Worm (Caenorhabditis elegans) whole organism, young adult: Measurements from ENCODE around the gene Y42H9AR.4.
A peak's percentile ranks its signal among the peaks of the same experiment; 100 is the strongest.

Experiments
- B0336.3 ChIP-seq: fragments of 200-800 bp; sonication (Bioruptor generic); IDR thresholded peaks from 2 replicates; pipeline ENCODE4 v1.3.6; 2022; ENCODE audit warnings: missing genetic modification characterization, missing compliant biosample characterization
- C06A6.2 ChIP-seq: fragments of 200-800 bp; sonication (Bioruptor generic); conservative IDR thresholded peaks from 2 replicates; pipeline ENCODE4 v1.3.6; 2022; ENCODE audit warnings: missing genetic modification characterization, missing compliant biosample characterization
- C17E4.6 ChIP-seq: fragments of 200-800 bp; sonication (Bioruptor generic); IDR thresholded peaks from 2 replicates; pipeline ENCODE4 v1.3.6; 2022; ENCODE audit warnings: missing genetic modification reagents, missing genetic modification characterization, missing compliant biosample characterization
- F23B12.7 ChIP-seq: sonication (generic microtip); optimal IDR thresholded peaks from 2 replicates; lab custom pipeline; 2017; ENCODE audit warnings: missing genetic modification characterization, mild to moderate bottlenecking, missing compliant biosample characterization, antibody characterized with exemption, moderate library complexity; ENCODE audit not compliant: insufficient read depth
- F39B2.1 ChIP-seq: fragments of 200-800 bp; sonication (Bioruptor generic); IDR thresholded peaks from 2 replicates; pipeline ENCODE4 v1.3.6; 2022; ENCODE audit warnings: missing genetic modification reagents, missing genetic modification characterization, missing compliant biosample characterization
- F49E8.2 ChIP-seq: sonication (generic microtip); optimal IDR thresholded peaks from 3 replicates; lab custom pipeline; 2017; ENCODE audit warnings: missing genetic modification characterization, mild to moderate bottlenecking, missing compliant biosample characterization, antibody characterized with exemption, moderate library complexity; ENCODE audit not compliant: insufficient read depth
- F55B11.4 ChIP-seq: sonication (generic microtip); optimal IDR thresholded peaks from 2 replicates; lab custom pipeline; 2016; ENCODE audit warnings: missing compliant biosample characterization, missing genetic modification characterization, borderline replicate concordance; ENCODE audit not compliant: insufficient read depth
- Y95B8A.8 ChIP-seq: fragments of 200-800 bp; sonication (Bioruptor generic); IDR thresholded peaks from 2 replicates; pipeline ENCODE4 v1.3.6; 2022; ENCODE audit warnings: missing genetic modification reagents, missing genetic modification characterization, missing compliant biosample characterization
- akir-1 ChIP-seq: fragments of 200-800 bp; sonication (Bioruptor generic); optimal IDR thresholded peaks from 2 replicates; lab custom pipeline; 2018; ENCODE audit warnings: mild to moderate bottlenecking, missing genetic modification characterization, moderate library complexity, missing compliant biosample characterization
- atf-7 ChIP-seq: sonication (generic microtip); optimal IDR thresholded peaks from 2 replicates; lab custom pipeline; 2017; ENCODE audit warnings: mild to moderate bottlenecking, missing genetic modification characterization, missing compliant biosample characterization
- athp-1 ChIP-seq: sonication (generic microtip); optimal IDR thresholded peaks from 2 replicates; lab custom pipeline; 2017; ENCODE audit warnings: mild to moderate bottlenecking, missing genetic modification characterization, missing compliant biosample characterization
- attf-5 ChIP-seq: fragments of 200-800 bp; sonication (Bioruptor generic); optimal IDR thresholded peaks from 2 replicates; lab custom pipeline; 2018; ENCODE audit warnings: mild to moderate bottlenecking, missing genetic modification characterization, missing compliant biosample characterization
- attf-6 ChIP-seq: fragments of 200-800 bp; sonication (Bioruptor generic); IDR thresholded peaks from 2 replicates; pipeline ENCODE4 v1.3.6; 2022; ENCODE audit warnings: missing genetic modification reagents, missing genetic modification characterization, missing compliant biosample characterization
- bed-1 ChIP-seq: fragments of 200-800 bp; sonication (Bioruptor generic); IDR thresholded peaks from 2 replicates; pipeline ENCODE4 v1.3.6; 2022; ENCODE audit warnings: missing genetic modification reagents, missing genetic modification characterization, missing compliant biosample characterization
- ceh-58 ChIP-seq: fragments of 200-800 bp; sonication (Bioruptor generic); IDR thresholded peaks from 2 replicates; pipeline ENCODE4 v1.3.6; 2022; ENCODE audit warnings: missing genetic modification characterization, missing compliant biosample characterization
- die-1 ChIP-seq: sonication (generic microtip); optimal IDR thresholded peaks from 2 replicates; lab custom pipeline; 2016; ENCODE audit warnings: missing genotype, mild to moderate bottlenecking, missing genetic modification characterization, missing compliant biosample characterization
- efl-1 ChIP-seq: fragments of 150-350 bp; optimal IDR thresholded peaks from 2 replicates; lab custom pipeline; 2014; ENCODE audit warnings: missing biosample characterization, missing genetic modification reagents, missing genetic modification characterization
- ets-4 ChIP-seq: fragments of 200-800 bp; sonication (Bioruptor generic); optimal IDR thresholded peaks from 2 replicates; lab custom pipeline; 2018; ENCODE audit warnings: mild to moderate bottlenecking, missing genetic modification characterization, missing compliant biosample characterization
- hlh-12 ChIP-seq: sonication (generic microtip); optimal IDR thresholded peaks from 2 replicates; lab custom pipeline; 2016; ENCODE audit warnings: missing genetic modification characterization, missing compliant biosample characterization
- hmg-1.2 ChIP-seq: fragments of 200-800 bp; sonication (Bioruptor generic); IDR thresholded peaks from 2 replicates; pipeline ENCODE4 v1.3.6; 2022; ENCODE audit warnings: missing genetic modification reagents, missing genetic modification characterization, missing compliant biosample characterization
- hrde-1 ChIP-seq: sonication (generic microtip); optimal IDR thresholded peaks from 2 replicates; lab custom pipeline; 2016; ENCODE audit warnings: missing genetic modification characterization, mild to moderate bottlenecking, missing compliant biosample characterization, moderate library complexity, missing genotype, missing genetic modification reagents, borderline replicate concordance
- let-607 ChIP-seq, 2 experiments: fragments of 200-800 bp in 1 of 2; sonication (Bioruptor generic) in 1 of 2; sonication (generic microtip) in 1 of 2; optimal IDR thresholded peaks; 2 replicates each; lab custom pipeline; 2016 to 2018; ENCODE audit warnings: mild to moderate bottlenecking in 2 of 2, missing compliant biosample characterization in 2 of 2, missing genetic modification characterization in 2 of 2, moderate library complexity in 2 of 2, missing genotype in 1 of 2
- lin-35 ChIP-seq, 3 experiments: fragments of 150-350 bp in 2 of 3; sonication (generic microtip) in 1 of 3; optimal IDR thresholded peaks; 2 replicates each; lab custom pipeline; 2014 to 2018; ENCODE audit warnings: missing biosample characterization in 3 of 3, missing genetic modification characterization in 3 of 3, missing genetic modification reagents in 3 of 3
- lsl-1 ChIP-seq: fragments of 200-800 bp; sonication (Bioruptor generic); optimal IDR thresholded peaks from 2 replicates; lab custom pipeline; 2018; ENCODE audit warnings: mild to moderate bottlenecking, missing genetic modification characterization, moderate library complexity, missing compliant biosample characterization
- madf-6 ChIP-seq: fragments of 200-800 bp; sonication (Bioruptor generic); IDR thresholded peaks from 2 replicates; pipeline ENCODE4 v1.3.6; 2022; ENCODE audit warnings: missing genetic modification reagents, missing genetic modification characterization, missing compliant biosample characterization
- nfyb-1 ChIP-seq: fragments of 200-800 bp; sonication (Bioruptor generic); IDR thresholded peaks from 2 replicates; pipeline ENCODE4 v1.3.6; 2022; ENCODE audit warnings: missing genetic modification reagents, missing genetic modification characterization, missing compliant biosample characterization
- nhr-80 ChIP-seq: sonication (generic microtip); optimal IDR thresholded peaks from 2 replicates; lab custom pipeline; 2016; ENCODE audit warnings: missing genetic modification characterization, missing compliant biosample characterization
- rec-8 ChIP-seq, 2 experiments: sonication (generic microtip); optimal IDR thresholded peaks; 2 replicates each; lab custom pipeline; 2016; ENCODE audit warnings: mild to moderate bottlenecking in 2 of 2, missing genetic modification characterization in 2 of 2, missing genetic modification reagents in 2 of 2, missing genotype in 2 of 2, missing biosample characterization in 1 of 2, missing compliant biosample characterization in 1 of 2, moderate library complexity in 1 of 2
- rpc-1 ChIP-seq, 2 experiments: fragments of 150-350 bp in 1 of 2; sonication (generic microtip) in 1 of 2; optimal IDR thresholded peaks; 2 replicates each; lab custom pipeline; 2014 to 2018; ENCODE audit warnings: missing biosample characterization in 1 of 2, missing genetic modification characterization in 1 of 2, missing genetic modification reagents in 1 of 2, missing genotype in 1 of 2
- sdz-38 ChIP-seq: sonication (generic microtip); optimal IDR thresholded peaks from 2 replicates; lab custom pipeline; 2016; ENCODE audit warnings: missing genotype, missing genetic modification characterization, missing compliant biosample characterization
- somi-1 ChIP-seq: fragments of 200-800 bp; sonication (Bioruptor generic); optimal IDR thresholded peaks from 2 replicates; lab custom pipeline; 2018; ENCODE audit warnings: mild to moderate bottlenecking, missing genetic modification characterization, missing compliant biosample characterization
- tbx-9 ChIP-seq: sonication (generic microtip); optimal IDR thresholded peaks from 2 replicates; lab custom pipeline; 2016; ENCODE audit warnings: borderline replicate concordance, missing genetic modification characterization, inconsistent platforms, missing compliant biosample characterization
- tlf-1 ChIP-seq: fragments of 200-800 bp; sonication (Bioruptor generic); optimal IDR thresholded peaks from 2 replicates; lab custom pipeline; 2018; ENCODE audit warnings: mild to moderate bottlenecking, missing genetic modification characterization, missing compliant biosample characterization
- xnd-1 ChIP-seq: sonication (generic microtip); optimal IDR thresholded peaks from 2 replicates; lab custom pipeline; 2016; ENCODE audit warnings: missing genotype, missing genetic modification reagents, missing genetic modification characterization, missing compliant biosample characterization
- zim-3 ChIP-seq: sonication (generic microtip); optimal IDR thresholded peaks from 2 replicates; lab custom pipeline; 2017; ENCODE audit warnings: mild to moderate bottlenecking, missing genetic modification characterization, moderate library complexity, missing compliant biosample characterization
- ztf-26 ChIP-seq: sonication (generic microtip); optimal IDR thresholded peaks from 2 replicates; lab custom pipeline; 2017; ENCODE audit warnings: missing genetic modification characterization, missing compliant biosample characterization
- ztf-28 ChIP-seq: fragments of 200-800 bp; sonication (Bioruptor generic); IDR thresholded peaks from 2 replicates; pipeline ENCODE4 v1.3.6; 2022; ENCODE audit warnings: missing genetic modification reagents, missing genetic modification characterization, missing compliant biosample characterization

Gene Y42H9AR.4

DNA sequence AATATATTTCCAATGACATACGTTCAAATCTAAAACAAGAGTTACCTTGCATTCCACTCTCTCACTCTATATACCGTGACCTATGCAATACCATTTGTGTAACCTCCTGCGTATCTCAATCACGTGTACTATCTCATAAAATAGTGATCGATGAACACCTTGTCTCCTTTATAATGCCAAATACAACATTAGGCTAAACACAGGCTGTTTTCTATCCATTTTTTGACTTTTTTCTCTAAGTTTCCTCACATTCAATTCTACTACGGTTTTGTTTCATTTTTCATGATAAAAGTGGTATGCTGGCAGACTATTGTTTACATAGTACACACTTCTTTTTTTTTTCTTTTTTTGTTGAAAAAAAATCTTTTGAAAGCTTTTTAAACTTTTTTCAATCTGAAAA lies 34.3 kb upstream of the Y42H9AR.4 start:
- TF ChIP-seq hmg-1.2 (GFP tag; lab: Robert Waterston, UW) (peak; percentile 63; the same call in 1 of the 2 replicates), efl-1 (GFP tag; lab: Kevin White, UChicago) (no peak)

DNA sequence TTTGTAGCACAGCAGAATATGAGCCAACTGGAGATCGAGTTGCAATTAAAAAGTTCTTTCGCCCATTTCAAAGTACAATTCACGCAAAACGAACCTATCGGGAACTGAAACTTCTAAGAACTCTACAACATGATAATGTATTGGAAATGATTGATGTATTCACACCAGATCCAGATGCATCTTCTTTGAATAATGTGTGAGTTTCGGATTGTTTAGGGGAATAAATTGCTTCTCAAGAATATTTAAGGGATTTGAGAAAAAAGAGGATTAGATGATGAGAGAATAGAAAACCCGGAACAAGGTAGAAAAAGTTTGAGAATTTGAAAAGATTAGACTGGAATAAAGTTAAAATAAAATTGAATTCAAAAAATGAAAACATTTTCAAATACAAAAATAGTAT lies 32.3 kb upstream of the Y42H9AR.4 start:
- TF ChIP-seq C17E4.6 (no peak), atf-7 (tag; lab: Kevin White, UChicago) (no peak), nfyb-1 (no peak), madf-6 (GFP tag; lab: Robert Waterston, UW) (no peak), ztf-28 (no peak), F49E8.2 (tag; lab: Kevin White, UChicago) (no peak), akir-1 (GFP tag; lab: Kevin White, UChicago) (no peak), F55B11.4 (tag; lab: Kevin White, UChicago) (no peak), B0336.3 (GFP tag; lab: Robert Waterston, UW) (no peak), ceh-58 (GFP tag; lab: Robert Waterston, UW) (no peak), xnd-1 (tag; lab: Kevin White, UChicago) (no peak), rpc-1 (optimal IDR thresholded peaks at IDR 0.05; lab: Kevin White, UChicago) (no peak), rpc-1 (tag; optimal IDR thresholded peaks at IDR 0.05; lab: Kevin White, UChicago) (no peak), sdz-38 (tag; lab: Kevin White, UChicago) (no peak)

DNA sequence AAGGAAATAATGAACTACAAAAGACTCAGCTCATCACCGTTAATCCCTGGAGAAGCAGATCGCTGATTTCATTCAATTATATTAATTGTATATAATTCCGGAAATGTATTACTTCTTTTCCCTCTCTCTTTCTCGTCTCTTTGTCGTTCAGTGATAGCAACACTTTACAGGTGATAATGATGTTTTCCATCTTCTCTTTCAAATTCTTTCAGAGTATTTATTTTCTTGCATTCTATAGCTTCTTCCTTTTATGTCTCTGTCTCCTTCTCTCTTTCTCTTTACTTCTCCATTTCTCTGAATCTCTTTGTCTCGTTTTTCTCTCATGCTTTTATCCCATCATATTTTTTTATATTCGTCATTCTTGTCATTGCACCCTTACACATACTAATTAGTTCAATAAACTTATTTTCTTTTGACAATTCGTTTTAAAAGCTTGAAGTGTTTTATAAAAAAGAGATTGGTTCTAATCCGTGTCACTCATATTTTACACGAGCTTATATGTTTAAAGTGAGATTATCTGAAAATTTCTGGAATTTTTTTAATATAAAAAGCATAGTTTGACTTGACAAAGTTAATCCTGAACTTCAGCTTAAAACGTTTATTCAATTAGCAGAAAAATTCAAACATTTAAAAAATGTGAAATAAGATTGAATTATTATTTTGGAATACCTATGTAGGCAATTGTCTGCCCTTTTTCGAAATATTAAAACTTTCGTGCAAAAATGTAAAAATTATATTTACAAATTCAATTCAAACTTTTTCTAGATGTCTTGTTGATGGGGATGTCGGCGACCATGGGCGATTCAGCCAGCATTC lies 30.9 kb upstream of the Y42H9AR.4 start, which contains the start of gene pmk-2:
TSS of gene pmk-2 (plus strand) at position 766 of the 816 bp plus-strand sequence.
- TF ChIP-seq hmg-1.2 (GFP tag; lab: Robert Waterston, UW) (peak; percentile 24; the same call in 1 of the 2 replicates), nhr-80 (tag; lab: Kevin White, UChicago) (peak; percentile 18), xnd-1 (tag; lab: Kevin White, UChicago) (no peak)

DNA sequence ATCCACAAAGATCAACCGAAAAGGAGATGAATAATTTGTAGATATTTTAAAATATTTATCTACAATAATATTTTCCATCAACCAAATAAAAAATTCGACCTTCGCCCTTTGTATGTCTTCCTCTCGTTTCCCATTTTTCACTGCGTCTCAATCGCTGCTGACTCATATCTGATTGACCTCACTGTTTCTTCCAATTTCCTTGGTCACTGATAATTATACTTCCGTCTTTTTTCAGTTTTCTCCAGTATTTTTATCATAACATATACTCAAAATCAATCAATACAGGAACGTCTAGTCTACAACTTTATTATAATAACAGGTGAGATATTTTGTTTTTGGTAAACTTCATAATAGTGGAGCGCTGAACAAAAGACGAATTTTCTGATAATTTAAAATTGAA lies 27.0 kb upstream of the Y42H9AR.4 start, which contains the start of gene pmk-3:
TSS of gene pmk-3 (plus strand) at position 236 of the 400 bp plus-strand sequence.
- peak; percentile 68 for TF ChIP-seq nhr-80 (tag; lab: Kevin White, UChicago)
- no peak for TF ChIP-seq hlh-12 (tag; lab: Kevin White, UChicago)
- peak in 1 of 2 experiments; percentile 19 for TF ChIP-seq let-607 (tag; optimal IDR thresholded peaks at IDR 0.05; lab: Kevin White, UChicago)
- peak; percentile 11 for TF ChIP-seq F23B12.7 (tag; lab: Kevin White, UChicago)

DNA sequence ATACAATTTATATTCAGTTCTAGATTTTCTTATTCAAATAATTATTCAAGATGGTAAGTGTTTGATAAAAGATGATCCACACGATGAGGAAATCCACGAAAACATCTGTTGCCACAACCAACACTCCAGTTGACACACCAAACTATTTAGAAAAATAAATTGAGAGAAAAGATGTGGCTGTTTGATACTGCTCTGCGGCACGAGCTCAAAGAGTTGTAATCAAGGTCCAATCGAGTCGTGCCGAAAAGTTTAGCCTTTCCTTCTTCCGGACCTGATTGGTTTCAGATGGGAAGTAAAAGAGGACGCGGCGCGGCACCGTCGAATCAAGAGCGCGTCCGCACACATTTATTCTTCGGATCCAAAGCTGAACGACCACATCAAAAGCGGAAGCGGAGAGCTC lies 24.5 kb upstream of the Y42H9AR.4 start:
- no peak for TF ChIP-seq athp-1 (tag; lab: Kevin White, UChicago)

DNA sequence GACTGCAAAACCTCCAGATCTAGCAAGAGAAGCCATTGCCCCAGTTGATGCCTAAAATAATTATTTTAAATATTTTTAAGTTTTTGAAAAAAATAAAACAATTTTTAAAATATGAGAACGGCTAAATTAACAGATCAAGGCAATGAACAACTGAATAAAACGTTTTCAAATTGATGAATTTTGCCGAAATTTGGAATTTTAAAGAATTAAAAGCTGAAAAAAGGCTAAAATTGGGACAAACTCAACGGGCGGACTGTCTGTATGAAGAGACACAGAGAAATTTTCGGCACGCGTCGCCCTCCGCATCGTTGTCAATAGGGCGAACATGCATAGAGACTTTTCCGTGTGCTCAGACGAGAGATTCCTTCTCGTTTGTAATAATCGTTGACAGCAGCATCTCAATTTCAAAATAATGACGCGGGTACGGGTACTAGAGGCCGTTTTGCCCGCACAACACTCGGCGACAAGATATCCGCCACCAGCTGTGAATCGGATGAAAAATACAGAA lies 24.0 kb upstream of the Y42H9AR.4 start, which contains the start of the genes isp-1 and islo-1:
TSS of gene isp-1 (minus strand) at position 51 of the 508 bp plus-strand sequence.
TSS of gene islo-1 (plus strand) at position 385 of the 508 bp plus-strand sequence.
- no peak for TF ChIP-seq F39B2.1 (GFP tag; lab: Robert Waterston, UW)
- TF ChIP-seq C06A6.2 (GFP tag; lab: Robert Waterston, UW) = no peak
- no peak for TF ChIP-seq somi-1 (GFP tag; lab: Kevin White, UChicago)
- TF ChIP-seq ztf-26 (tag; lab: Kevin White, UChicago) = no peak
- no peak for TF ChIP-seq rec-8 (tag; optimal IDR thresholded peaks at IDR 0.05; lab: Kevin White, UChicago)
- TF ChIP-seq hrde-1 (tag; lab: Kevin White, UChicago) = no peak
- no peak for TF ChIP-seq bed-1 (GFP tag; lab: Robert Waterston, UW)
- TF ChIP-seq attf-6 (GFP tag; lab: Robert Waterston, UW) = no peak
- TF ChIP-seq lin-35 (GFP tag; optimal IDR thresholded peaks at IDR 0.05; lab: Kevin White, UChicago) = no peak
- TF ChIP-seq Y95B8A.8 (GFP tag; lab: Robert Waterston, UW) = no peak
- TF ChIP-seq die-1 = no peak
- no peak for TF ChIP-seq zim-3
- TF ChIP-seq ets-4 (GFP tag; lab: Kevin White, UChicago) = no peak
- TF ChIP-seq tbx-9 (tag; lab: Kevin White, UChicago) = no peak
- TF ChIP-seq tlf-1 (GFP tag; lab: Kevin White, UChicago) = no peak
- peak; percentile 3 for TF ChIP-seq lsl-1 (GFP tag; lab: Kevin White, UChicago)
- TF ChIP-seq attf-5 (GFP tag; lab: Kevin White, UChicago) = peak; percentile 82
